Fruit fly (Drosophila melanogaster) whole organism: ENCODE data around the gene Sk1.

ENCODE experiments used
- CG8478 ChIP-seq: fragments of >200 bp; optimal IDR thresholded peaks from 2 replicates; lab custom pipeline; 2018; ENCODE audit warnings: inconsistent platforms
- Dll ChIP-seq: fragments of >200 bp; optimal IDR thresholded peaks from 2 replicates; lab custom pipeline; 2017
- EcR ChIP-seq, 2 experiments: fragments of >200 bp; optimal IDR thresholded peaks; 2 replicates each; lab custom pipeline; 2017; ENCODE audit warnings: missing biosample characterization in 2 of 2, missing genetic modification characterization in 2 of 2, missing genetic modification reagents in 2 of 2
- pan ChIP-seq: fragments of >200 bp; optimal IDR thresholded peaks from 2 replicates; lab custom pipeline; 2017
- psq ChIP-seq: fragments of >200 bp; optimal IDR thresholded peaks from 2 replicates; lab custom pipeline; 2017
- usp ChIP-seq: fragments of >200 bp; optimal IDR thresholded peaks from 2 replicates; lab custom pipeline; 2017; ENCODE audit warnings: missing biosample characterization, missing genetic modification characterization, mixed read lengths

Sk1 gene

DNA sequence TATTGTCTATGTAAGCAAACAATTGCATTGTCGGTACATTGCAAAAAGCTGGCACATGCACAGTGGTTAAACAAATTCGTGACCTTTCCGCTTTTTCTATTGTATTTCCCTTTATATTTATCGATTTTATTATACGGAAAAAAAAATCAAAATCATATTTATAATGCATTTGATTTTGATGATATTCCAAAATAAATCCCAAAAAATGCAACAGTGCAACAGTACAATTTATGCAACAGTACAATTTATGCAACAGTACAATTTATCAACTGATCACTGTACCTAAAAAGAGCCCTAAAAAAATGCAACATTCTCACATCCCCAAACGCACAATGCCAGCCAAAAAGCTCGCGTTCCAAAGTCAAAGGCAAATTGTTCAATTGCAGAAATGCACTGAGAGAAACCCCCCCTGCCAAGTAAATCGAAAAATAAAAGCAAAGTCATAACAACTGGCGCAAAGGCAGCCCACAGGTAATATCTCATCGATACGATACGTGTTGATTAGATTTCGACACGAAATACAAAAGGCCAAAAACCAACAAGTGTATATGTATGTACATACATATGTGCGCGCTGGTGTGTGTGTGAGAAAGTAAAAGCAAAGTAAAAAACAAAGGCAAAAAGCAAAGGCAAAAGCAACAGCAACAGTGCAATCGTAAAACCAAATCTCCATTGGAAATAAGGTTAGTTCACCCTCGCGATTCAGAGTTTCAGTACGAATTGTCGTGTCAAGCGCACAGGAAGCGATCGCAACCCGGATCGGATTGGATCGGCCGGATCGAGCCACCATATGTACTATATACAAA lies at the start of gene Sk1:
Gene Sk1 (plus strand): TSS at position 711 of the 806 bp plus-strand sequence.
- TF ChIP-seq EcR (GFP tag; optimal IDR thresholded peaks at IDR 0.05; lab: Kevin White, UChicago) (no peak), psq (lab: Kevin White, UChicago) (no peak)

DNA sequence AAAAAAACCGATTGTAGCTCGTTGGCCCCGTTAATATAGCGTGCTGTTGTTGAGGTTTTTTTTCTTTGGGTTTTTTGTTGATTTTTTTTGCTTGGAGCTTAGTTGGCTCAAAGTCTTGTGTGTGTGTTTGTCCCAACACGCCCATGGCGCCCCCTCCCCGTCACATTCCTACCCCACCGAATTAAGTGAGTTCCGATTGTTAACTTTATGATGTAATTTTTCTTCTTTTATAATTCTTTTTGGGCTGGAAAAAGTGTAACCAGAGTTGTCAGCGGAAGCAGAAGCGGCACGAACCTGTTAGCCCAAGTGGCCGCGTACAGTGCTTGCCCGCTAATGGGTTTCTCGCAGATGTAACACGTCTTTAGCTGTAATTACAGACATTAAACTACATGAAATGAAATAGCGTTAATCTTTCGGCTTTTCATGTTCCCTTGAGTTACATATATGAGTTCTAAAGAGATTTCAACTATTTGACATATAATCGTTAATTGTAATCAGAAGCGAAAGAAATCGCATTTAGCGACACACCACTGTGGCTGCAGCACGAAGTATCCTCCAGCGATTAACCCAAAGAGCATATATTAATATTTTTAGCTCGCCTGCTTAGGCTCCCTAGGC lies 49.2 kb upstream of the Sk1 start:
- TF ChIP-seq usp (no peak), pan (lab: Kevin White, UChicago) (no peak), EcR (GFP tag; optimal IDR thresholded peaks at IDR 0.05; lab: Kevin White, UChicago) (no peak)

DNA sequence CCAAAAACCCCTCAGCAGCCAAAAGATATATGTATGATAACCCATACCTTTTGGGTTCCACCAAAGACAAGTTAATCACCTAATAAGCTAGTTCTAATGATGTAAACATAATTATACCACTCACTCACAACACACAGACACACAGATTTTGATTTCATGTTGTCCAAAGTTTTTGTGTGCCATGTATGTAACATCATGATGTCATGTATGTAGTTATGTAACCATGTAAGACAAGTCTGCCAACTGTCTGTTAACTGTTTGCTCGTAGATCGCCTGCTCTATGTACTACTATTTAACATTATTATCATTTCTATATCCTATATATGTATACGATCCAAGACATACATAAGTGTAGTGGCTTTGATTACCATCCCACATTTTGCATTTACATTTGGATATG lies 38.1 kb upstream of the Sk1 start:
- no peak for TF ChIP-seq pan (lab: Kevin White, UChicago)
- TF ChIP-seq usp, result no peak
- no peak for TF ChIP-seq EcR (GFP tag; optimal IDR thresholded peaks at IDR 0.05; lab: Kevin White, UChicago)
- TF ChIP-seq CG8478 (lab: Kevin White, UChicago), result no peak
- no peak for TF ChIP-seq psq (lab: Kevin White, UChicago)
- no peak for TF ChIP-seq Dll

DNA sequence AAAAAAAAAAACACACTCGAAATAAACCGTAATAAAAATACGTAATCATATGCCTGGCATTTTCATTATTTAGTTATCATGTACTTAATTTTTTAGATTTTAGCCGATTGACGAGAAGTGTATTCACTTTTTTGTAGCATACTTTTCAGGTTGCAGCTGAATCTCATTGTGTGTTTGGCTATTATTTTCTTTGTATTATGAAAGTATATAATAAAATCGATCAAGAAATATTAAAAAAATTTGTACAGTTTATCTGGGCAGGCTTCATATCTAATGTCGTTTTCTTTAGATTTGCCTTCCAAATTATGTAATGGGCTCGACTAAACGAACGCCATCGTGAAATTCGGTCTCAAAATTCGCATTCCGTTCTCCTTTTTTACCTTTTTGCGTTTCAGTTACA lies 32.7 kb upstream of the Sk1 start, which contains the start of gene CG15196:
Gene CG15196 (plus strand): TSS at position 301 of the 400 bp plus-strand sequence.
- no peak for TF ChIP-seq Dll
- TF ChIP-seq usp, result no peak
- TF ChIP-seq EcR (GFP tag; optimal IDR thresholded peaks at IDR 0.05; lab: Kevin White, UChicago), result no peak
- no peak for TF ChIP-seq pan (lab: Kevin White, UChicago)
- no peak for TF ChIP-seq psq (lab: Kevin White, UChicago)
- no peak for TF ChIP-seq CG8478 (lab: Kevin White, UChicago)

DNA sequence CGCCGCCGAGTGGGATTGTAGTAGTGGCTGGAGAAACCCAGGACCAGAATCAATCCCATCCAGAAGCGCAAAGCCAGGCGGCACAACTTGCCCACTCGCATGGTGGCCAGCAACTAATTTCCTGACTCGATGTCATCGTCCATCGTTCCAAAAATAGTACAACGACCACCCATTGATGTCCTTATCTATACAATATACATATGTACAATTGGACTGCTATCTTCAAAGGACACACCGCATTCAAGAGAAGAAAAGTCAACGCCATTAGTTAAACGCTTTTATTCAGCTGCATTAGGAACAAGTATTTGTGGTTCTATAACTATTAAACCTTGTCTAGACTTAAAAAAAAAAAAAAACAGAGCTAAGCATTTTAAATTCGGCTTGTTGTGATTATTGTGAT lies 29.2 kb upstream of the Sk1 start, which contains the start of gene Gr10b:
Gene Gr10b (minus strand): TSS at position 101 of the 400 bp plus-strand sequence.
- TF ChIP-seq usp (no peak), psq (lab: Kevin White, UChicago) (no peak), EcR (GFP tag; optimal IDR thresholded peaks at IDR 0.05; lab: Kevin White, UChicago) (no peak), CG8478 (lab: Kevin White, UChicago) (no peak)

DNA sequence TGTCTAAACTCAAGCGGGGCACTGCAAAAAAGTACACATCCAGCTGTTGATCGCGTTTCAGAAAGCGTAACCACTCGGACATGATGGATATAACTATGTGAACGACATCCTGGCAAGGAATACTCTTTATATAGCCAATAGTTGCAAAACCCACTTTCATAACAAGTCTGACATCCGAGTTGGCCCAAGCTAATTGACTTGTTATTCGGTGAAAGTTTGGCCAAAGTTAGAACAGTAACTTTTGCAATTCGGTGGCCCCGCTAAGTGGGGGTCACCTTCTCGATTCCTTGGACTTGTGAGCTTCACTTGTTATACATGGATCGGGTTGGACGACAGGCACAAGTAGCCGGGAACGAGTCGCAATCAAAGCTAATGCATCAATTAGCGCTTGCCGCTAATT lies 25.0 kb upstream of the Sk1 start, which contains the start of the genes Gr10a and Or10a:
Gene Gr10a (minus strand): TSS at position 101 of the 400 bp plus-strand sequence.
Gene Or10a (minus strand): TSS at position 101 of the 400 bp plus-strand sequence.
- TF ChIP-seq Dll (no peak), CG8478 (lab: Kevin White, UChicago) (no peak), pan (lab: Kevin White, UChicago) (no peak), EcR (GFP tag; optimal IDR thresholded peaks at IDR 0.05; lab: Kevin White, UChicago) (no peak), psq (lab: Kevin White, UChicago) (no peak), usp (no peak)

DNA sequence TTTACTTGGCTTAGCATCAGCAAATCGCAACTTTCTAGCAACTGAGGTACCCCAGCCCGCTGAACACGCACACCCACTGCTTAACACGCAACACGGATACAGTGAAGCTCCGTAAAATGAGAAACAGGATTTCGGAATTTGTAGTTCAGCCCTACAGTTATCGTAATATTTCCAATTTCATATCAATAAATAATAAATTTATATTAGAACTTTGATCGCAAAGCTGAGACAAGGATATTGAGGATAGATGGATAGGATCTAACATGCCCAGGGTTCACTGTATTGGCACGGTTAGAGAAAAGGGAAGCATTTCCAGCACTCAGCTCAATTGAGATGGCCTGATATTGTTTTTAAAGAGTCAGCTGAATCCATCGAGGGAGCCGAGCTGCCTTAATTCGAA lies 23.1 kb upstream of the Sk1 start:
- no peak for TF ChIP-seq CG8478 (lab: Kevin White, UChicago)

DNA sequence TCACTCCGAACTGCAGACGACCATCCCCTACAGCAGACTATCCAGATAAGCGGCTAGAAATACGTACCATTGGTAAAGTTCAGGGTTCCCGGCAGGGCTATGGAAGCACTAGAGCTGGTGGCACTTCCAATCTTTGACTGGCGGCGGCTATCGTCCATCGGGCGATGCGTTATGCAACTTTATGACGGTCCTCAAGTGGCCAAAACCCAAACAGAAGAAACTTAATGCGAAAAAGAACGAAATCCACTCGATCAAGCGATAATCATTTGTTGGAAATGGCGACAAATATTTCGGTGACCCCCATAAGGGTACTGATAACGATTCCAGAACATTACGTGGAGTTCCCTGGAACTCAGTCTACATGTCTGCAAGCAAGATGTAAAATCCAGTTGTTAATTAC lies 22.4 kb upstream of the Sk1 start:
- TF ChIP-seq usp, result no peak
- TF ChIP-seq pan (lab: Kevin White, UChicago), result no peak
- no peak for TF ChIP-seq EcR (GFP tag; optimal IDR thresholded peaks at IDR 0.05; lab: Kevin White, UChicago)
- TF ChIP-seq psq (lab: Kevin White, UChicago), result no peak
- TF ChIP-seq CG8478 (lab: Kevin White, UChicago), result no peak
- no peak for TF ChIP-seq Dll

DNA sequence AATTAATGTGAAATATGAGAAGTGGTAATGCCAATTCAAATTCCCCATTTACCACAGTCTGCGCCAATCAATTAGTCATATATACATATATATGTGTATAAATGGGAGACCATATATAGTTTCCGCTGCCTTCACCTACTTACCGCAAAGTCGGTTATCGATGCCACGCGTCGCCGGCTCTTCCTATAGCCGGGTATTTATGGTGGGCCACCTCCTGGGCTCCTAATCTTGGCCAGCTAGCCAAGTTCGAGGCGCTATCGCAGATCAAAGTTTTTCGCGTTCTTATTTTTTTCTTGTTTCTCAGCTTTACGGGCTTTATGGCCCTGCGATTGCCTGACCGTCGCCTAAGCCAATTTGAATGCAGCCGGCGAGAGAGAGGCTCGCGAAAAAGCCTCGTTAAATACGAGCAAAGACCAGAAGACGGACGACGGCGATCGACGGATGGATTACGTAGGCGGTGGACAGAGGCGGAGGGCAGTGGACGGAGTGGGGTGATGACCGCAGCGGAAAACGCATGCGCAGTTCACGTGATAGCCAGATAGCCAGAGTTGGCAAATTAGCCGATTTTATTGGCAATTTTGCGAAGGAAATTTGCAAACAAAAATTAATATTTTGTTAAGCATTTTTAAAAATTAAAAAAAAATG lies 21.5 kb upstream of the Sk1 start:
- TF ChIP-seq pan (lab: Kevin White, UChicago), result no peak

DNA sequence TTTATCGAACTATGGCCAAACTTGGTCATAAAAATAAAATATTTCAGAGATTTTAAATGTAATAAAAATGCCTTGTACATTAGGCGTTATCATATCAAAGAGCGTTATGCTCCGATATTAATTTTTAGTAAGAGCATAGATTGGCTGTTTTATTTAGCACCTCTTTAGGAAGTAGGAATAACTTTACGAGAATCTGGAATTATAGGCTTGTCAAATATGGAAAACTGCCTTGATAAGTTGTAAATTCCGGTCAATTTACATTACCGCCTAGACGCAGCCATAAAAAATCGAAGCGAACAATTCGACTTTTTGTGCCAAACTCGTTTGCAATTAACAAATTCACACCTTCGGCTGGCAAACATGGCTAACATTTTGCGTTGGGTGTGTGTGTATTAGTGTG lies 20.3 kb upstream of the Sk1 start:
- TF ChIP-seq pan (lab: Kevin White, UChicago), result no peak

DNA sequence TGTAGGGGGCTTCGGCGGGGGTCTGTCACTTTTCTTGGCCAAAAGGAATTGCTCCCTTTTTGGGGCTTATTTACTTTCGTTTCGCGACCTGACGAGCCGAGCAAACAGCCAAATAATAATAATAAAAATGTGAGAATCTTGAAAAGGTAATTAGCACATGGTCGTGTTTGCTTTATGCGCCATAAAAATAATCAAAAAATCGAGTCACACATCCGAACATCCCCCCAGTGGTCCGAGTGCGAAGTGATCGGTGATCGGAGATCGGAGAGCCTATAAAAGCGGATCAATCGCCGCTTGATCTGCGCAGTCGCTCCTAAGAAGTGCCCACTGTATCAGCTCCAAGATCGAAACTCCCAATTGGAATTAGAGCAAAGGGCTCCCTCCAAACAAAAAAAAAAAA lies 19.8 kb upstream of the Sk1 start, which contains the start of gene Gs2:
Gene Gs2 (plus strand): TSS at position 301 of the 400 bp plus-strand sequence.
- TF ChIP-seq psq (lab: Kevin White, UChicago) (no peak), EcR (GFP tag; optimal IDR thresholded peaks at IDR 0.05; lab: Kevin White, UChicago) (no peak), Dll (no peak), pan (lab: Kevin White, UChicago) (no peak), CG8478 (lab: Kevin White, UChicago) (no peak), usp (no peak)

DNA sequence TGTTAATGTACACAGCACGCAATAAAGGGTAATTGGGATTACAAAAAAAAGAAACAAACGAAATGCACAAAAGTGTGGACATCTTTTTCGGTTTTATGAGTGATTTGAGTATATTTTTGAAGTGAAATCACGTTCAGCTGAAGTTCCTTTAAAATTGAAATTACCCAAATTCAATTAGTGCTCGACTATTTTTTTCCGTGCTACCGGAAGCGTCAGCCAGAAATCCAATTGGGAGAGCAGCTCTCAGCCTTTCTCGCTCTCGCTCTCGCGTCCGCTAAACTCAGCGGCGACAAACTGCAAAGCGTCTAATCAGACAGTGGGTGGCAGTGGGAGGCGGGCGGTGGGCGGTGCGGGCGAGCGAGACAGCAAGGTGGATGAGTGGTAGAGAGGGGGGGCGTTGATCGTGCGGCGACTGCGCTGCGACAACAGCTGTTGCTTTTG lies 19.0 kb upstream of the Sk1 start:
- TF ChIP-seq Dll (no peak), usp (no peak), psq (lab: Kevin White, UChicago) (no peak), EcR (GFP tag; optimal IDR thresholded peaks at IDR 0.05; lab: Kevin White, UChicago) (no peak), pan (lab: Kevin White, UChicago) (no peak), CG8478 (lab: Kevin White, UChicago) (no peak)
